Worm (Caenorhabditis elegans) whole organism, L1 larva: ENCODE data around the gene hex-3.

ENCODE experiments used
- aha-1 ChIP-seq: fragments of 150-350 bp; optimal IDR thresholded peaks from 2 replicates; lab custom pipeline; 2014; ENCODE audit warnings: missing biosample characterization, missing genetic modification characterization
- ces-1 ChIP-seq: fragments of 150-350 bp; optimal IDR thresholded peaks from 2 replicates; lab custom pipeline; 2014; ENCODE audit warnings: missing biosample characterization, missing genetic modification reagents, missing genetic modification characterization
- lin-13 ChIP-seq: fragments of 150-350 bp; optimal IDR thresholded peaks from 2 replicates; lab custom pipeline; 2014; ENCODE audit warnings: missing biosample characterization, missing genetic modification reagents, missing genetic modification characterization
- lin-39 ChIP-seq: fragments of 150-350 bp; optimal IDR thresholded peaks from 2 replicates; lab custom pipeline; 2014; ENCODE audit warnings: missing biosample characterization, missing genetic modification reagents, missing genetic modification characterization
- lsy-2 ChIP-seq, 2 experiments: fragments of 150-350 bp; optimal IDR thresholded peaks; 2 replicates each; lab custom pipeline; 2014; ENCODE audit warnings: missing biosample characterization in 2 of 2, missing genetic modification characterization in 2 of 2
- mef-2 ChIP-seq: fragments of 150-350 bp; optimal IDR thresholded peaks from 2 replicates; lab custom pipeline; 2014; ENCODE audit warnings: missing biosample characterization, missing genetic modification characterization
- nhr-11 ChIP-seq: fragments of 150-350 bp; optimal IDR thresholded peaks from 2 replicates; lab custom pipeline; 2014; ENCODE audit warnings: missing biosample characterization, missing genetic modification characterization
- nhr-12 ChIP-seq: sonication (generic microtip); optimal IDR thresholded peaks from 2 replicates; lab custom pipeline; 2017; ENCODE audit warnings: missing biosample characterization, missing genetic modification characterization
- nhr-237 ChIP-seq: fragments of 150-350 bp; optimal IDR thresholded peaks from 2 replicates; lab custom pipeline; 2014; ENCODE audit warnings: missing biosample characterization, missing genetic modification characterization
- pag-3 ChIP-seq: sonication (generic microtip); optimal IDR thresholded peaks from 2 replicates; lab custom pipeline; 2017; ENCODE audit warnings: missing genetic modification characterization, mild to moderate bottlenecking, missing compliant biosample characterization, antibody characterized with exemption, borderline replicate concordance; ENCODE audit not compliant: insufficient read depth
- rnt-1 ChIP-seq: sonication (generic microtip); optimal IDR thresholded peaks from 2 replicates; lab custom pipeline; 2016; ENCODE audit warnings: mild to moderate bottlenecking, missing genetic modification characterization, moderate library complexity, missing compliant biosample characterization
- unc-98 ChIP-seq: fragments of 200-800 bp; sonication (Bioruptor generic); IDR thresholded peaks from 2 replicates; pipeline ENCODE4 v1.3.6; 2022; ENCODE audit warnings: missing genetic modification characterization, missing compliant biosample characterization
- vab-15 ChIP-seq: sonication (generic microtip); optimal IDR thresholded peaks from 2 replicates; lab custom pipeline; 2017; ENCODE audit warnings: missing genotype, mild to moderate bottlenecking, missing genetic modification characterization, missing compliant biosample characterization

ce11 chrIII:10855398-10855880 is 6.4 kb downstream of the hex-3 start, which contains the start of gene Y39A1C.1:
- peak in 1 of 2 experiments; percentile 3 for TF ChIP-seq lsy-2 (tag; optimal IDR thresholded peaks at IDR 0.05; lab: Kevin White, UChicago)
- TF ChIP-seq nhr-237 (tag; lab: Kevin White, UChicago): no peak
- TF ChIP-seq pag-3 (tag; lab: Kevin White, UChicago): no peak
- TF ChIP-seq nhr-11 (tag; lab: Kevin White, UChicago): no peak
- TF ChIP-seq mef-2: no peak
- TF ChIP-seq vab-15 (tag; lab: Kevin White, UChicago): no peak
- TF ChIP-seq aha-1 (tag; lab: Kevin White, UChicago): no peak
- no peak for TF ChIP-seq unc-98
- TF ChIP-seq ces-1 (GFP tag; lab: Kevin White, UChicago): no peak
- TF ChIP-seq lin-39 (tag; lab: Kevin White, UChicago): no peak
- TF ChIP-seq rnt-1 (tag; lab: Kevin White, UChicago): peak; percentile 56
- TF ChIP-seq nhr-12 (tag; lab: Kevin White, UChicago): no peak
- no peak for TF ChIP-seq lin-13 (GFP tag; lab: Kevin White, UChicago)
